Worm (Caenorhabditis elegans) whole organism, L2 larva: ENCODE measurements around the gene clc-29.

Source experiments
- C34F6.9 ChIP-seq: fragments of 150-350 bp; optimal IDR thresholded peaks from 2 replicates; lab custom pipeline; 2014; ENCODE audit warnings: missing biosample characterization, missing genetic modification characterization
- F13H6.1 ChIP-seq: sonication (generic microtip); optimal IDR thresholded peaks from 2 replicates; lab custom pipeline; 2016; ENCODE audit warnings: missing genetic modification characterization, missing compliant biosample characterization
- R02D3.7 ChIP-seq: fragments of 150-350 bp; optimal IDR thresholded peaks from 2 replicates; lab custom pipeline; 2014; ENCODE audit warnings: missing biosample characterization, missing genetic modification characterization
- Y55F3AM.14 ChIP-seq: fragments of 200-800 bp; sonication (Bioruptor generic); optimal IDR thresholded peaks from 2 replicates; lab custom pipeline; 2018; ENCODE audit warnings: mild to moderate bottlenecking, missing genetic modification characterization, missing compliant biosample characterization
- ZK546.5 ChIP-seq: sonication (generic microtip); optimal IDR thresholded peaks from 2 replicates; lab custom pipeline; 2017; ENCODE audit warnings: missing biosample characterization, missing genetic modification characterization
- alr-1 ChIP-seq: fragments of 150-350 bp; optimal IDR thresholded peaks from 2 replicates; lab custom pipeline; 2014; ENCODE audit warnings: missing biosample characterization, missing genetic modification characterization
- aly-2 ChIP-seq: fragments of 150-350 bp; optimal IDR thresholded peaks from 2 replicates; lab custom pipeline; 2014; ENCODE audit warnings: missing biosample characterization, missing genetic modification characterization
- ama-1 ChIP-seq: fragments of 150-350 bp; optimal IDR thresholded peaks from 2 replicates; lab custom pipeline; 2018; ENCODE audit warnings: inconsistent platforms
- blmp-1 ChIP-seq: sonication (generic microtip); optimal IDR thresholded peaks from 2 replicates; lab custom pipeline; 2017; ENCODE audit warnings: missing genetic modification characterization, mild to moderate bottlenecking, missing compliant biosample characterization, antibody characterized with exemption, moderate library complexity; ENCODE audit not compliant: insufficient read depth
- ceh-82 ChIP-seq: fragments of 150-350 bp; optimal IDR thresholded peaks from 2 replicates; lab custom pipeline; 2014; ENCODE audit warnings: missing biosample characterization, missing genetic modification characterization
- crh-2 ChIP-seq: sonication (generic microtip); optimal IDR thresholded peaks from 2 replicates; lab custom pipeline; 2017; ENCODE audit warnings: missing biosample characterization, missing genetic modification characterization
- dmd-4 ChIP-seq: sonication (generic microtip); optimal IDR thresholded peaks from 2 replicates; lab custom pipeline; 2017; ENCODE audit warnings: missing biosample characterization, missing genetic modification characterization
- egl-27 ChIP-seq: sonication (generic microtip); optimal IDR thresholded peaks from 3 replicates; lab custom pipeline; 2017; ENCODE audit warnings: missing biosample characterization, missing genetic modification reagents, missing genetic modification characterization
- elt-1 ChIP-seq: fragments of 150-350 bp; optimal IDR thresholded peaks from 2 replicates; lab custom pipeline; 2014; ENCODE audit warnings: missing biosample characterization, missing genetic modification characterization
- elt-3 ChIP-seq: sonication (generic microtip); optimal IDR thresholded peaks from 2 replicates; lab custom pipeline; 2017; ENCODE audit warnings: missing biosample characterization, missing genetic modification characterization
- fos-1 ChIP-seq: fragments of 150-350 bp; optimal IDR thresholded peaks from 2 replicates; lab custom pipeline; 2014; ENCODE audit warnings: missing biosample characterization, missing genetic modification characterization
- gmeb-1 ChIP-seq: fragments of 150-350 bp; optimal IDR thresholded peaks from 2 replicates; lab custom pipeline; 2014; ENCODE audit warnings: missing biosample characterization, missing genetic modification characterization
- lin-13 ChIP-seq: fragments of 150-350 bp; optimal IDR thresholded peaks from 2 replicates; lab custom pipeline; 2014; ENCODE audit warnings: missing biosample characterization, missing genetic modification reagents, missing genetic modification characterization
- lin-39 ChIP-seq: fragments of 150-350 bp; optimal IDR thresholded peaks from 2 replicates; lab custom pipeline; 2014; ENCODE audit warnings: missing biosample characterization, missing genetic modification reagents, missing genetic modification characterization
- lsy-2 ChIP-seq, 2 experiments: fragments of 150-350 bp in 1 of 2; sonication (generic microtip) in 1 of 2; optimal IDR thresholded peaks; 2 replicates each; lab custom pipeline; 2014 to 2017; ENCODE audit warnings: missing biosample characterization in 2 of 2, missing genetic modification characterization in 2 of 2
- mab-5 ChIP-seq: fragments of 150-350 bp; optimal IDR thresholded peaks from 2 replicates; lab custom pipeline; 2014; ENCODE audit warnings: missing biosample characterization, missing genetic modification characterization
- mbf-1 ChIP-seq: sonication (generic microtip); optimal IDR thresholded peaks from 2 replicates; lab custom pipeline; 2017; ENCODE audit warnings: missing biosample characterization, missing genetic modification characterization
- mdl-1 ChIP-seq, 2 experiments: fragments of 150-350 bp in 1 of 2; sonication (generic microtip) in 1 of 2; optimal IDR thresholded peaks; 2 replicates each; lab custom pipeline; 2017; ENCODE audit warnings: missing biosample characterization in 2 of 2, missing genetic modification characterization in 2 of 2
- nhr-10 ChIP-seq: sonication (generic microtip); optimal IDR thresholded peaks from 2 replicates; lab custom pipeline; 2017; ENCODE audit warnings: missing biosample characterization, missing genetic modification characterization
- nhr-11 ChIP-seq: fragments of 150-350 bp; optimal IDR thresholded peaks from 2 replicates; lab custom pipeline; 2014; ENCODE audit warnings: missing biosample characterization, missing genetic modification characterization
- nhr-12 ChIP-seq: fragments of 150-350 bp; optimal IDR thresholded peaks from 2 replicates; lab custom pipeline; 2014; ENCODE audit warnings: missing biosample characterization, missing genetic modification characterization
- nhr-129 ChIP-seq: fragments of 150-350 bp; optimal IDR thresholded peaks from 2 replicates; lab custom pipeline; 2014; ENCODE audit warnings: missing biosample characterization, missing genetic modification characterization
- nhr-23 ChIP-seq: fragments of 150-350 bp; optimal IDR thresholded peaks from 2 replicates; lab custom pipeline; 2014; ENCODE audit warnings: missing biosample characterization, missing genetic modification reagents, missing genetic modification characterization
- nhr-25 ChIP-seq: fragments of 150-350 bp; sonication (generic microtip); optimal IDR thresholded peaks from 3 replicates; lab custom pipeline; 2014; ENCODE audit warnings: missing biosample characterization, missing genetic modification characterization
- nhr-6 ChIP-seq: fragments of 150-350 bp; optimal IDR thresholded peaks from 2 replicates; lab custom pipeline; 2014; ENCODE audit warnings: missing biosample characterization, missing genetic modification characterization
- nhr-77 ChIP-seq: fragments of 150-350 bp; optimal IDR thresholded peaks from 2 replicates; lab custom pipeline; 2014; ENCODE audit warnings: missing biosample characterization, missing genetic modification characterization
- peb-1 ChIP-seq: fragments of 150-350 bp; optimal IDR thresholded peaks from 2 replicates; lab custom pipeline; 2014; ENCODE audit warnings: missing biosample characterization, missing genetic modification characterization
- sem-4 ChIP-seq: fragments of 150-350 bp; optimal IDR thresholded peaks from 2 replicates; lab custom pipeline; 2014; ENCODE audit warnings: missing biosample characterization, missing genetic modification reagents, missing genetic modification characterization
- skn-1 ChIP-seq: sonication (generic microtip); optimal IDR thresholded peaks from 2 replicates; lab custom pipeline; 2017; ENCODE audit warnings: missing biosample characterization, missing genetic modification characterization
- sma-3 ChIP-seq: sonication (generic microtip); optimal IDR thresholded peaks from 2 replicates; lab custom pipeline; 2016; ENCODE audit warnings: missing genetic modification reagents, missing genetic modification characterization, missing compliant biosample characterization
- sma-9 ChIP-seq, 2 experiments: fragments of 150-350 bp in 1 of 2; sonication (generic microtip) in 1 of 2; optimal IDR thresholded peaks; 2 replicates each; lab custom pipeline; 2014 to 2016; ENCODE audit warnings: missing genetic modification characterization in 2 of 2, mild to moderate bottlenecking in 1 of 2, missing biosample characterization in 1 of 2, missing compliant biosample characterization in 1 of 2, missing genetic modification reagents in 1 of 2, moderate library complexity in 1 of 2
- snpc-4 ChIP-seq: fragments of 150-350 bp; optimal IDR thresholded peaks from 2 replicates; lab custom pipeline; 2014; ENCODE audit warnings: missing biosample characterization, missing genetic modification characterization
- unc-39 ChIP-seq: fragments of 150-350 bp; optimal IDR thresholded peaks from 2 replicates; lab custom pipeline; 2014; ENCODE audit warnings: missing biosample characterization, missing genetic modification characterization
- unc-55 ChIP-seq: fragments of 150-350 bp; sonication (generic microtip); optimal IDR thresholded peaks from 3 replicates; lab custom pipeline; 2014; ENCODE audit warnings: missing biosample characterization, missing genetic modification reagents, missing genetic modification characterization
- unc-62 ChIP-seq: fragments of 150-350 bp; optimal IDR thresholded peaks from 2 replicates; lab custom pipeline; 2014; ENCODE audit warnings: missing biosample characterization, missing genetic modification reagents, missing genetic modification characterization
- zag-1 ChIP-seq: fragments of 150-350 bp; optimal IDR thresholded peaks from 2 replicates; lab custom pipeline; 2014; ENCODE audit warnings: missing biosample characterization, missing genetic modification characterization
- ztf-1 ChIP-seq: fragments of 200-800 bp; sonication (Bioruptor generic); conservative IDR thresholded peaks from 2 replicates; pipeline ENCODE4 v1.3.6; 2022; ENCODE audit warnings: missing genetic modification characterization, missing compliant biosample characterization
- ztf-11 ChIP-seq: sonication (generic microtip); optimal IDR thresholded peaks from 2 replicates; lab custom pipeline; 2017; ENCODE audit warnings: missing biosample characterization, missing genetic modification characterization
- ztf-4 ChIP-seq: fragments of 150-350 bp; optimal IDR thresholded peaks from 2 replicates; lab custom pipeline; 2014; ENCODE audit warnings: missing biosample characterization, missing genetic modification characterization

clc-29 gene

ce11 chrIII:8380645-8381044, 32.9 kb upstream of the clc-29 start, which contains the start of gene R05D3.12:
TSS of gene R05D3.12 (plus strand) at chrIII:8380945.
- TF ChIP-seq snpc-4 (tag; lab: Kevin White, UChicago), result no peak
- TF ChIP-seq unc-39 (tag; lab: Kevin White, UChicago), result no peak

- TF ChIP-seq unc-62 (GFP tag; lab: Kevin White, UChicago), result no peak
- no peak for TF ChIP-seq skn-1 (tag; lab: Kevin White, UChicago)
- no peak for TF ChIP-seq zag-1 (tag; lab: Kevin White, UChicago)
- TF ChIP-seq nhr-129, result no peak
- no peak for TF ChIP-seq nhr-6 (tag; lab: Kevin White, UChicago)
- no peak for TF ChIP-seq alr-1 (tag; lab: Kevin White, UChicago)
- TF ChIP-seq crh-2, result no peak
- no peak for TF ChIP-seq unc-39 (tag; lab: Kevin White, UChicago)
- no peak for TF ChIP-seq R02D3.7 (tag; lab: Kevin White, UChicago)
- no peak for TF ChIP-seq nhr-12 (tag; lab: Kevin White, UChicago)
- TF ChIP-seq peb-1 (tag; lab: Kevin White, UChicago), result no peak
- no peak for TF ChIP-seq elt-1
- no peak for TF ChIP-seq lin-13
- no peak for TF ChIP-seq Y55F3AM.14 (GFP tag; lab: Kevin White, UChicago)
- no peak for TF ChIP-seq dmd-4 (tag; lab: Kevin White, UChicago)
These were observed 27.3 kb upstream of the clc-29 start, which contains the start of gene met-2 for ce11 chrIII:8375000-8375399. TSS of gene met-2 (plus strand) at chrIII:8375300.

ce11 chrIII:8371595-8372305, 24.0 kb upstream of the clc-29 start, which contains the start of gene lmbr-1:
TSS of gene lmbr-1 (plus strand) at chrIII:8372255.
- TF ChIP-seq nhr-12 (tag; lab: Kevin White, UChicago), result no peak
- TF ChIP-seq ZK546.5 (tag; lab: Kevin White, UChicago), result no peak
- no peak for TF ChIP-seq ztf-1 (GFP tag; lab: Robert Waterston, UW)
- no peak for TF ChIP-seq crh-2
- TF ChIP-seq nhr-129, result no peak
- TF ChIP-seq sma-3 (GFP tag; lab: Kevin White, UChicago), result no peak
- no peak for TF ChIP-seq blmp-1 (tag; lab: Kevin White, UChicago)
- no peak for TF ChIP-seq elt-1
- TF ChIP-seq mdl-1 (tag; optimal IDR thresholded peaks at IDR 0.05; lab: Kevin White, UChicago), result no peak
- TF ChIP-seq ama-1, result no peak
- no peak for TF ChIP-seq ztf-11
- TF ChIP-seq nhr-6 (tag; lab: Kevin White, UChicago), result no peak

- no peak for TF ChIP-seq ztf-4 (tag; lab: Kevin White, UChicago)
- TF ChIP-seq sem-4 (tag; lab: Kevin White, UChicago), result no peak
- no peak for TF ChIP-seq skn-1 (tag; lab: Kevin White, UChicago)
- no peak for TF ChIP-seq ama-1
- TF ChIP-seq nhr-11, result no peak
- TF ChIP-seq snpc-4 (tag; lab: Kevin White, UChicago), result no peak
- TF ChIP-seq nhr-129, result peak; percentile 50
- no peak for TF ChIP-seq egl-27 (tag; lab: Kevin White, UChicago)
- TF ChIP-seq gmeb-1 (tag; lab: Kevin White, UChicago), result no peak
- no peak for TF ChIP-seq aly-2 (tag; lab: Kevin White, UChicago)
- TF ChIP-seq ZK546.5 (tag; lab: Kevin White, UChicago), result no peak
- TF ChIP-seq ceh-82 (tag; lab: Kevin White, UChicago), result no peak
- no peak for TF ChIP-seq lin-39
- TF ChIP-seq nhr-25 (tag; lab: Kevin White, UChicago), result peak; percentile 53
- TF ChIP-seq lsy-2 (tag; optimal IDR thresholded peaks at IDR 0.05; lab: Kevin White, UChicago), result peak in 1 of 2 experiments; percentile 63
- no peak for TF ChIP-seq elt-3 (tag; lab: Kevin White, UChicago)
- peak in 1 of 2 experiments; percentile 17 for TF ChIP-seq mdl-1 (tag; optimal IDR thresholded peaks at IDR 0.05; lab: Kevin White, UChicago)
- peak; percentile 46 for TF ChIP-seq fos-1 (tag; lab: Kevin White, UChicago)
- no peak for TF ChIP-seq zag-1 (tag; lab: Kevin White, UChicago)
- no peak for TF ChIP-seq unc-62 (GFP tag; lab: Kevin White, UChicago)
- TF ChIP-seq crh-2, result peak; percentile 39
- no peak for TF ChIP-seq peb-1 (tag; lab: Kevin White, UChicago)
- TF ChIP-seq F13H6.1 (tag; lab: Kevin White, UChicago), result peak; percentile 54
- no peak for TF ChIP-seq nhr-10 (tag; lab: Kevin White, UChicago)
- peak; percentile 68 for TF ChIP-seq C34F6.9 (tag; lab: Kevin White, UChicago)
- no peak for TF ChIP-seq mab-5 (tag; lab: Kevin White, UChicago)
- TF ChIP-seq nhr-77 (tag; lab: Kevin White, UChicago), result no peak
- TF ChIP-seq Y55F3AM.14 (GFP tag; lab: Kevin White, UChicago), result peak; percentile 39
- no peak for TF ChIP-seq dmd-4 (tag; lab: Kevin White, UChicago)
- no peak for TF ChIP-seq mbf-1 (tag; lab: Kevin White, UChicago)
- TF ChIP-seq nhr-12 (tag; lab: Kevin White, UChicago), result no peak
- TF ChIP-seq R02D3.7 (tag; lab: Kevin White, UChicago), result no peak
- no peak for TF ChIP-seq sma-9 (GFP tag; optimal IDR thresholded peaks at IDR 0.05; lab: Kevin White, UChicago)
- TF ChIP-seq sma-9 (tag; optimal IDR thresholded peaks at IDR 0.05; lab: Kevin White, UChicago), result no peak
- TF ChIP-seq nhr-23 (tag; lab: Kevin White, UChicago), result no peak
- TF ChIP-seq unc-39 (tag; lab: Kevin White, UChicago), result no peak
- peak; percentile 2 for TF ChIP-seq unc-55 (GFP tag; lab: Kevin White, UChicago)
- TF ChIP-seq sma-3 (GFP tag; lab: Kevin White, UChicago), result peak; percentile 2
These were observed 23.1 kb upstream of the clc-29 start for ce11 chrIII:8370846-8371257.
